Worm (Caenorhabditis elegans): ENCODE data around the gene Y102E9.5.

Gene Y102E9.5

DNA sequence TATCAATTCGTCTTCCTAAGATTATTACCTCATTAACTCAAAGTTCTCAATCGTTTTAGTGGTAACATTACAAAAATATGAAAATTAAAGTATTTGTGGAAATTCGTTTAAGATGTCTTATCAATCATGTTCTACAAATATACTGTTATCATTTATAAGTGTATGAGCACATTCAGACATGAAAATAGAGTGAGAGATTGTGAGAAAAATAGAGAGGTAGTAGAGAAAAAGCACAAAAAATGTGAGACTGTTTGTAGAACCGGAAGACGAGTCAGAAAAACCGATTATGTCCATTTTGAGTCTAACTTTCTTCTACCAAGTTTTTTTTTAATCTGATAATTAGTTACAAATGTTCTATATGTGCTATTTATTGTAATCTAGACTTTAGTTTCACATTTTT is 36.8 kb downstream of the Y102E9.5 start:
- no peak for TF ChIP-seq lin-11 (tag; optimal IDR thresholded peaks at IDR 0.05)
- TF ChIP-seq sma-3 (GFP tag; optimal IDR thresholded peaks at IDR 0.05): no peak
- TF ChIP-seq Y55F3AM.14 (GFP tag; optimal IDR thresholded peaks at IDR 0.05): no peak
- no peak for TF ChIP-seq ceh-16 (tag; optimal IDR thresholded peaks at IDR 0.05)
- TF ChIP-seq unc-39 (tag; optimal IDR thresholded peaks at IDR 0.05): no peak
- TF ChIP-seq dmd-4 (tag; optimal IDR thresholded peaks at IDR 0.05): no peak
- TF ChIP-seq egl-27 (tag; optimal IDR thresholded peaks at IDR 0.05): no peak
- TF ChIP-seq sma-9 (GFP tag; optimal IDR thresholded peaks at IDR 0.05): peak; percentile 5
- no peak for TF ChIP-seq sma-9 (tag; optimal IDR thresholded peaks at IDR 0.05)
- no peak for TF ChIP-seq zag-1 (tag; optimal IDR thresholded peaks at IDR 0.05)
- no peak for TF ChIP-seq unc-62 (GFP tag; optimal IDR thresholded peaks at IDR 0.05)
- TF ChIP-seq nhr-237 (tag; optimal IDR thresholded peaks at IDR 0.05): no peak
- TF ChIP-seq unc-55 (GFP tag; optimal IDR thresholded peaks at IDR 0.05): no peak
- TF ChIP-seq mdl-1 (tag; optimal IDR thresholded peaks at IDR 0.05): no peak
- peak; percentile 24 for TF ChIP-seq skn-1 (tag; optimal IDR thresholded peaks at IDR 0.05)
- TF ChIP-seq ztf-11 (tag; optimal IDR thresholded peaks at IDR 0.05): no peak
- TF ChIP-seq nhr-10 (tag; optimal IDR thresholded peaks at IDR 0.05): no peak
- no peak for TF ChIP-seq gmeb-1 (tag; optimal IDR thresholded peaks at IDR 0.05)
- no peak for TF ChIP-seq sem-4 (tag; optimal IDR thresholded peaks at IDR 0.05)
- no peak for TF ChIP-seq snpc-4 (tag; optimal IDR thresholded peaks at IDR 0.05)
- TF ChIP-seq lsy-2 (tag; optimal IDR thresholded peaks at IDR 0.05): no peak
- TF ChIP-seq nhr-77 (tag; optimal IDR thresholded peaks at IDR 0.05): no peak
- TF ChIP-seq fos-1 (tag; optimal IDR thresholded peaks at IDR 0.05): peak; percentile 93
- TF ChIP-seq crh-2 (tag; optimal IDR thresholded peaks at IDR 0.05): peak; percentile 11
- TF ChIP-seq alr-1 (tag; optimal IDR thresholded peaks at IDR 0.05): no peak
- no peak for TF ChIP-seq ztf-4 (tag; optimal IDR thresholded peaks at IDR 0.05)
- TF ChIP-seq mbf-1 (tag; optimal IDR thresholded peaks at IDR 0.05): no peak
- no peak for TF ChIP-seq elt-3 (tag; optimal IDR thresholded peaks at IDR 0.05)
- no peak for TF ChIP-seq elt-1 (tag; optimal IDR thresholded peaks at IDR 0.05)
- no peak for TF ChIP-seq ama-1 (optimal IDR thresholded peaks at IDR 0.05)
- TF ChIP-seq blmp-1 (tag; optimal IDR thresholded peaks at IDR 0.05; ENCODE audit: insufficient read depth): no peak
- no peak for TF ChIP-seq peb-1 (tag; optimal IDR thresholded peaks at IDR 0.05)

DNA sequence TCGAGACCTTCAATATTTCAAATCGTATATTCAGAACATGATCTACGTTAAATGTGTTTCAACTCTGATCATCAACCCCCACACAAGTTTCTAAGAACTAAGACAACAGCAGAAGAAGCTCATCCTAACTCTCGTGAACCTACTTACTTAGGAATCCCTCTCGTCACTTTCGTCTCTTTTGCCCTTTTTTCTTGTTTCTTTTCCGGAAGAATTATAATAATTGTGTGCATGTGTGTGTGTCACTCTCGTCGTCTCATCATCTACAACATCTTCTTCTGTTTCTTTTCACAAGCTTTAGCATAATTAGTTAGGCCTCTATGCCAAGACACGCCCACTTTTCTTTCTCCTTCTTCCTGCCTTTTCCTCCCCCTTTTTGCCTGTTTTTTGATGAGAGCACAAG is 39.6 kb downstream of the Y102E9.5 start:
- TF ChIP-seq mdl-1 (tag; optimal IDR thresholded peaks at IDR 0.05) (peak in 1 of 2 experiments; percentile 38), sma-9 (GFP tag; optimal IDR thresholded peaks at IDR 0.05) (peak; percentile 18), sma-9 (tag; optimal IDR thresholded peaks at IDR 0.05) (no peak), C34F6.9 (tag; optimal IDR thresholded peaks at IDR 0.05) (peak; percentile 58), nhr-6 (tag; optimal IDR thresholded peaks at IDR 0.05) (no peak), nhr-237 (tag; optimal IDR thresholded peaks at IDR 0.05) (no peak), R02D3.7 (tag; optimal IDR thresholded peaks at IDR 0.05) (no peak), crh-2 (tag; optimal IDR thresholded peaks at IDR 0.05) (peak; percentile 21), nhr-10 (tag; optimal IDR thresholded peaks at IDR 0.05) (no peak), lsy-2 (tag; optimal IDR thresholded peaks at IDR 0.05) (peak in 1 of 2 experiments; percentile 45)

ce11 chrIII:6681790-6682189 is 48.3 kb downstream of the Y102E9.5 start:
- no peak for TF ChIP-seq nhr-21 (tag; optimal IDR thresholded peaks at IDR 0.05)
- no peak for TF ChIP-seq ceh-82 (tag; optimal IDR thresholded peaks at IDR 0.05)

DNA sequence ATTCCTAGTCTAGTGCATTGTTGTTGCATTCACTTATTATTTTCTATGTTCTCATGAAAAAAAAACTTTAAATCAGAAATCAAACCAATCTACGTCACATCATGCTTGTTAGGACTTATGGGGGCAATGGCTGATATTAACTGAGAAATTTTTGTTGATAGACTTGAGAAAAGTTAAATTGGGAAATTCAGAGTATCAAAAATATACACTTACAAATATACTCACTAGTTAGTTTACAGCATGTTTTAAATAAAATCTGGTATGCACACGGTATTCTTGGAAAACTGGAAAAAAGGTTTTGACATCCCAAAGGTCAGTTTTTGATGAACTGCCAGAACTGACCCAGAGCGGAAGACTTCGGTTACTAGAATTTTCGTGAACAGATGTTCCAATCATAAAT is 49.1 kb downstream of the Y102E9.5 start:
- no peak for TF ChIP-seq Y55F3AM.14 (GFP tag; optimal IDR thresholded peaks at IDR 0.05)

DNA sequence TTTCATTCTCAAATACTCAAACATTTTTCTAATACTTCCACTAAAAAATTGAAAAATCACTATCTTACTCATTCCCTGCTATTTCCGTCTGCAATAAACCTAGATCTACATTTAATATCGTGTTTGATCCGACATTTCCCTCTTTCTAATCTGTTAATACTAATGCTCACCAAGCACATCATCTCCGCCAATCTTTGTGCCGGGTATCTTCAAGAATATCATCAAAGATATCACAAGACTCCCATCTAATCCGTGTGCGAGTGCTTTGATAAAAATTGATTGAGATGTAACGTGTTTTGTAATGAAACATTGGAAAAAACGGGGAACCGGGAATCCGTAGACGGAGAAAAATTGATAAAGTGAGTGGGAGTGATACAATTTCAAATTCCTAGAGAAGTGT is 50.8 kb downstream of the Y102E9.5 start:
- TF ChIP-seq mdl-1 (tag; optimal IDR thresholded peaks at IDR 0.05): no peak
- no peak for TF ChIP-seq lsy-2 (tag; optimal IDR thresholded peaks at IDR 0.05)
- TF ChIP-seq nhr-237 (tag; optimal IDR thresholded peaks at IDR 0.05): no peak
- TF ChIP-seq nhr-129 (tag; optimal IDR thresholded peaks at IDR 0.05): no peak
- no peak for TF ChIP-seq sma-9 (GFP tag; optimal IDR thresholded peaks at IDR 0.05)
- TF ChIP-seq sma-9 (tag; optimal IDR thresholded peaks at IDR 0.05): no peak
- no peak for TF ChIP-seq gmeb-1 (tag; optimal IDR thresholded peaks at IDR 0.05)
- TF ChIP-seq alr-1 (tag; optimal IDR thresholded peaks at IDR 0.05): no peak
- TF ChIP-seq nhr-12 (tag; optimal IDR thresholded peaks at IDR 0.05): no peak
- TF ChIP-seq C34F6.9 (tag; optimal IDR thresholded peaks at IDR 0.05): no peak
- no peak for TF ChIP-seq unc-39 (tag; optimal IDR thresholded peaks at IDR 0.05)
- no peak for TF ChIP-seq mbf-1 (tag; optimal IDR thresholded peaks at IDR 0.05)
- no peak for TF ChIP-seq lin-13 (GFP tag; optimal IDR thresholded peaks at IDR 0.05)
- no peak for TF ChIP-seq fos-1 (tag; optimal IDR thresholded peaks at IDR 0.05)
- TF ChIP-seq nhr-11 (tag; optimal IDR thresholded peaks at IDR 0.05): no peak
- no peak for TF ChIP-seq nhr-6 (tag; optimal IDR thresholded peaks at IDR 0.05)

Measured in whole organism, L2 larva.